Worm (Caenorhabditis elegans) whole organism, L4 larva: ENCODE measurements around the gene Y34B4A.7.
A peak's percentile ranks its signal among the peaks of the same experiment; 100 is the strongest.

ENCODE experiments used
- D1046.2 ChIP-seq: fragments of 200-800 bp; sonication (Bioruptor generic); IDR thresholded peaks from 2 replicates; pipeline ENCODE4 v1.3.6; 2022; ENCODE audit warnings: missing genetic modification characterization, missing compliant biosample characterization
- R02D3.7 ChIP-seq: fragments of 150-350 bp; sonication (generic microtip); optimal IDR thresholded peaks from 3 replicates; lab custom pipeline; 2014; ENCODE audit warnings: missing biosample characterization, missing genetic modification characterization
- ama-1 ChIP-seq: fragments of 150-350 bp; optimal IDR thresholded peaks from 2 replicates; lab custom pipeline; 2014; ENCODE audit warnings: inconsistent platforms, mixed read lengths
- ceh-28 ChIP-seq: fragments of 150-350 bp; optimal IDR thresholded peaks from 2 replicates; lab custom pipeline; 2014; ENCODE audit warnings: missing biosample characterization, missing genetic modification reagents, missing genetic modification characterization
- dmd-6 ChIP-seq: fragments of 200-800 bp; sonication (Bioruptor generic); IDR thresholded peaks from 2 replicates; pipeline ENCODE4 v1.3.6; 2022; ENCODE audit warnings: missing genetic modification reagents, missing genetic modification characterization, missing compliant biosample characterization
- fkh-10 ChIP-seq: fragments of 150-350 bp; optimal IDR thresholded peaks from 2 replicates; lab custom pipeline; 2014; ENCODE audit warnings: missing biosample characterization, missing genetic modification reagents, missing genetic modification characterization
- fos-1 ChIP-seq: fragments of 150-350 bp; optimal IDR thresholded peaks from 2 replicates; lab custom pipeline; 2014; ENCODE audit warnings: missing biosample characterization, missing genetic modification characterization
- nhr-11 ChIP-seq: fragments of 150-350 bp; optimal IDR thresholded peaks from 2 replicates; lab custom pipeline; 2014; ENCODE audit warnings: missing biosample characterization, missing genetic modification characterization
- pqm-1 ChIP-seq: sonication (generic microtip); optimal IDR thresholded peaks from 2 replicates; lab custom pipeline; 2017; ENCODE audit warnings: missing biosample characterization, missing genetic modification characterization
- unc-62 ChIP-seq, 3 experiments: fragments of 150-350 bp in 1 of 3; sonication (generic microtip); optimal IDR thresholded peaks in 2 of 3; peaks in 1 of 3; 1 replicate in 1 of 3; 2 replicates in 2 of 3; lab custom pipeline; 2014 to 2017; ENCODE audit warnings: missing biosample characterization in 3 of 3, missing genetic modification characterization in 3 of 3, missing genetic modification reagents in 3 of 3, missing genotype in 1 of 3
- zag-1 ChIP-seq: fragments of 150-350 bp; optimal IDR thresholded peaks from 2 replicates; lab custom pipeline; 2014; ENCODE audit warnings: missing biosample characterization, missing genetic modification characterization

ce11 chrX:5197440-5197839, 46.7 kb upstream of the Y34B4A.7 start:
- TF ChIP-seq fos-1 (tag; lab: Kevin White, UChicago) (no peak), fkh-10 (GFP tag; lab: Kevin White, UChicago) (no peak), dmd-6 (GFP tag; lab: Robert Waterston, UW) (no peak), unc-62 (GFP tag; optimal IDR thresholded peaks at IDR 0.05 in 1 of 2; lab: Kevin White, UChicago) (no peak), unc-62 (tag; optimal IDR thresholded peaks at IDR 0.05; lab: Kevin White, UChicago) (no peak), nhr-11 (tag; lab: Kevin White, UChicago) (peak; percentile 19), R02D3.7 (no peak), zag-1 (tag; lab: Kevin White, UChicago) (no peak), ama-1 (lab: Kevin White, UChicago) (no peak), ceh-28 (tag; lab: Kevin White, UChicago) (no peak), D1046.2 (no peak), pqm-1 (tag; lab: Kevin White, UChicago) (no peak)
